Fruit fly (Drosophila melanogaster): ENCODE data around the gene Cpr11B.

DNA sequence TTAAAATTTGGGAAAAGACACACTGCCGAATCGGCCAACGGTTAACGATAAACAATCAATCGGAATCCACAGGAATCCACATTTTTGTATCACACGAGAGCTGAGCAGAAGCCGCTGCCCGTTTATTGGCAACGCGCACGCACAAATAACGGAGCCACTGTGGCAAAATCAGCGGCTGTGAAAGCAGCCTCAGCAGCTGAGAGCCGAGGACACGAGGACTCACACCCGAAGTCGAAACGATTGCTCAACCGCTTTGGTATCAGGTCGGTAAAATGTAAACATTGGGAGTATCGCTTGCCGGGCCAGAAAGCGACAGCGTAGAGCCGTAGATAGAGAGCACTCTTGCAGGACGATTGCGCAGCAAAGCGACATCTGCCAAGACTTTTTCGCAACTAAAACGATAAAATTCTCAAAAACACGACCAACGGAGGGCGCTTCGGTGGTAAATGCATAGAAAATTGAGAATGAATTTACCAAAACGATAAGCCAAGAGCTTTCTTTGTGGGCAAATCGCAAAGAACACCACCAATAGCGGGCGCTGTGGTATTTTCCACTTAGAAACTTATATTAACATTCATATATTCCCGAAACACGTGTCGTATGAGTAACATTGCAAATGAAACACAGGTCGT is 15.5 kb downstream of the Cpr11B start, which contains the start of gene hwt:
- TF ChIP-seq CG6808 (GFP tag; optimal IDR thresholded peaks at IDR 0.05) (no peak), CG6163 (GFP tag; IDR thresholded peaks at IDR 0.05) (no peak), CG6792 (GFP tag; optimal IDR thresholded peaks at IDR 0.05) (no peak), dsx (GFP tag; optimal IDR thresholded peaks at IDR 0.05; ENCODE audit: poor library complexity, severe bottlenecking) (no peak), Sox102F (GFP tag; optimal IDR thresholded peaks at IDR 0.05) (no peak), CG11294 (GFP tag; IDR thresholded peaks at IDR 0.05) (no peak)

All from whole organism, prepupa.